Fruit fly (Drosophila melanogaster): Measurements from ENCODE around the gene Dhdds.

Gene Dhdds

DNA sequence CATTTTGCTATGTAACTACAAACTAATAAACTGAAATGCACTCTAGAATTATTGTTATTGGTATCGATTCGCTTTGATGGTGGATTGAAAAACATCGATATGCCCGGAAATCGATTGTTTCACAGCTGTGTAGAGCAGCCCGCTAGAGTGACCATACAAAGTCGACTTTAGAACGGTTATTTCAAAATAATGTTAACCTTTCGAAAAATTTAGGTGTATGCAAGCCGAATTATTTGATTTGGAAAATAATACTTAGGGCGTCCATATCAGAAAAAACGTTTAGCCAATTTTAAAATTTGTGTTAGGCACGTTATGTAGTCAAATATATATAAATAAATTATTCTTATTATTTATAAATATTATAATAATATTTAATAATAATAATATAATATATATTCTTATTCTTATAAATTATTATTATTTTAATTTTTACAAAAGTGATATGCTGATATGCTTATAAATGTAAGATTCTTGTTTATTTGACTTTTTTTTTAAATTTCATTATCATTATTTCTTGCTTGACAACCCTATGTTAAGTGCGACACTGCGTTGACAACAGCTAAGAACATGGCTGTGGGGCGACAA is 35.2 kb upstream of the Dhdds start, which contains the start of gene sws:
TSS of gene sws (minus strand) at position 22 of the 585 bp plus-strand sequence.
- TF ChIP-seq CG8478 (optimal IDR thresholded peaks at IDR 0.05) (no peak), Dll (optimal IDR thresholded peaks at IDR 0.05) (no peak), psq (optimal IDR thresholded peaks at IDR 0.05) (no peak), usp (GFP tag; optimal IDR thresholded peaks at IDR 0.05) (no peak), EcR (GFP tag; optimal IDR thresholded peaks at IDR 0.05) (no peak), pan (optimal IDR thresholded peaks at IDR 0.05) (no peak)

dm6 chrX:7967848-7968143 is 34.6 kb upstream of the Dhdds start:
- no peak for TF ChIP-seq Dll (optimal IDR thresholded peaks at IDR 0.05)
- no peak for TF ChIP-seq pan (optimal IDR thresholded peaks at IDR 0.05)
- no peak for TF ChIP-seq usp (GFP tag; optimal IDR thresholded peaks at IDR 0.05)
- TF ChIP-seq CG8478 (optimal IDR thresholded peaks at IDR 0.05) = no peak
- no peak for TF ChIP-seq EcR (GFP tag; optimal IDR thresholded peaks at IDR 0.05)
- no peak for TF ChIP-seq psq (optimal IDR thresholded peaks at IDR 0.05)

dm6 chrX:7967052-7967847 is 34.1 kb upstream of the Dhdds start:
- TF ChIP-seq psq (optimal IDR thresholded peaks at IDR 0.05) (no peak), usp (GFP tag; optimal IDR thresholded peaks at IDR 0.05) (no peak), pan (optimal IDR thresholded peaks at IDR 0.05) (no peak)

dm6 chrX:7965761-7966555 is 32.8 kb upstream of the Dhdds start:
- TF ChIP-seq Dll (optimal IDR thresholded peaks at IDR 0.05) = no peak
- TF ChIP-seq CG8478 (optimal IDR thresholded peaks at IDR 0.05) = no peak
- TF ChIP-seq psq (optimal IDR thresholded peaks at IDR 0.05) = no peak
- no peak for TF ChIP-seq EcR (GFP tag; optimal IDR thresholded peaks at IDR 0.05)
- no peak for TF ChIP-seq pan (optimal IDR thresholded peaks at IDR 0.05)
- TF ChIP-seq usp (GFP tag; optimal IDR thresholded peaks at IDR 0.05) = no peak

DNA sequence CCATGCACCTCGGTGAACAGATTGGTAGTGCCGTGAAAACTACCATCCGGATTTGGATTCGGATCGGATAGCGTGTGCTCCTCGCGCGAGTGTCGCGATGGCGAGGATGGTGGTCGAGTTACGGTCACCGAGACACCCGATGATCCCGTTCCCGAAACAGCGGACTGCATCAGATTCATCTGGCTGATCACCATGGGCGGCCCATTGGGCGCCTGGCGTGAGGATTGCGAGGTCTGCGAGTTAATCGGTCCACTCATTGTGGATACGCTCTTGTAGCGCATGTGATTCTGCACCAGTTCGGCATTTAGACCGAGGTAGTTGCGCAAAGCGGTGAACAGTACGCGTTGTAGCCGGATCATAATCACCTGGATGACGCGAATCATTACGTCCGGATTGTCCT is 30.6 kb upstream of the Dhdds start, which contains the start of gene sn:
TSS of gene sn (plus strand) at position 301 of the 400 bp plus-strand sequence.
- TF ChIP-seq pan (optimal IDR thresholded peaks at IDR 0.05) (no peak), CG8478 (optimal IDR thresholded peaks at IDR 0.05) (no peak)

DNA sequence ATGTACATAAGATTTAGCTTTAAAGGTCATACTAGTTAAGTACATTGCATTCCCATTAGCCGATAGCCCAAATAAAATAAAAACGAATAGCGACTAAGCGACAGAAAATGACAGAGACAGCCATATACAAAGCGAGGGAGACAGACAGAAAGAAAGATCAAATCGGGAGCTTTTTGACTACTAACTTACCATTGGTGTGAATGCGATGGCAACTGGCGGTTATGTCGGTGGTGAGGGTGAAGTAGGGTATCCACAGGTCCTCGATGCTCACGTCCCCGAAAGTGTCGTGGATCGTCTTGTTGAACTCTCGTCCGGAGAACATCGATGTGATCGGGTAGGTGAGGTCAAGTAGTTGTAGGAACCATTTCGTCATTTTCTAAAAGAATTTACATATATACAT is 27.8 kb upstream of the Dhdds start:
- no peak for TF ChIP-seq pan (optimal IDR thresholded peaks at IDR 0.05)
- no peak for TF ChIP-seq Dll (optimal IDR thresholded peaks at IDR 0.05)
- TF ChIP-seq EcR (GFP tag; optimal IDR thresholded peaks at IDR 0.05) = no peak
- TF ChIP-seq psq (optimal IDR thresholded peaks at IDR 0.05) = no peak
- no peak for TF ChIP-seq CG8478 (optimal IDR thresholded peaks at IDR 0.05)
- no peak for TF ChIP-seq usp (GFP tag; optimal IDR thresholded peaks at IDR 0.05)

- no peak for TF ChIP-seq CG8478 (optimal IDR thresholded peaks at IDR 0.05)
- TF ChIP-seq EcR (GFP tag; optimal IDR thresholded peaks at IDR 0.05) = no peak
- no peak for TF ChIP-seq usp (GFP tag; optimal IDR thresholded peaks at IDR 0.05)
Observed at dm6 chrX:7959512-7959911, 26.4 kb upstream of the Dhdds start.

DNA sequence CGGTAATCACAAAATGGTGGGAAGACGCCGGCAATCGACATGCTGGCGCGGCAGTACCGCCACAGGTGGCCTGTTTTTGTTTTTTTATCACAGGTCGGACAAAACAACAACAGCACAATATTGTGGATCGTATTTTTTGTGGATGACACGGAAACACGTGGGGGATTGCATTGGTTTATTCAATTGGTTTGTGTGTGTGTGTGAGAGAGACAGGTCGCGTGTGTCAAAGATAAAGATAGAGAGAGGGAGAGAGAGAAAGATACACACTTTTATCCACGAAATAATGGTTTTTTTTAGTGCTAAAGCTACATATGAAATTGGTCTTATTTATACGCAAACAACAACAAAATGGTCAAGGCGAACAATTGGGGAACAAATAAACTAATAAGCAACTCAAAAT is 25.9 kb upstream of the Dhdds start:
- TF ChIP-seq psq (optimal IDR thresholded peaks at IDR 0.05) (no peak), pan (optimal IDR thresholded peaks at IDR 0.05) (no peak), Dll (optimal IDR thresholded peaks at IDR 0.05) (no peak), CG8478 (optimal IDR thresholded peaks at IDR 0.05) (no peak)

DNA sequence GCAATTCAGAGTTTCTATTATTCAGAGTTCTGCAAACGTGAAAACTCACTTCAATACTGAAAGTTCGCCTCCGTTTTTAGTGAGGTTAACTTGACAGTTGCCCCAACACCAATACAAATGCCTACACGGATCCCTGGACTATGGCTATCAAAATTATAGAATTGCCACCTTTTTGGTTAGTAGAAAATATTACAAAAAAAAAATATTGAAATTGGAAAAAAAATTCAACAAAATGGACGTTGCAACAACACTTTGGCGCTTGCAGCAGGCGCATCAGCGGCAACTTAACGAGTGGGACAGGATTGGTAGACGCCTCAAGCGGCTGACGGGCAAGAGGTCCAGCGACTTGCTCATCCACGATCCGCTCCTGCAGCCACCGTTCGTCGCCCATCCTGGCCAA is 22.7 kb upstream of the Dhdds start, which contains the start of the genes CG15332 and CG15330:
TSS of gene CG15332 (minus strand) at position 101 of the 400 bp plus-strand sequence.
TSS of gene CG15330 (plus strand) at position 175 of the 400 bp plus-strand sequence.
- no peak for TF ChIP-seq psq (optimal IDR thresholded peaks at IDR 0.05)

dm6 chrX:7946858-7947313 is 13.7 kb upstream of the Dhdds start, which contains the start of gene orion:
TSS of gene orion (minus strand) at chrX:7946908.
- no peak for TF ChIP-seq EcR (GFP tag; optimal IDR thresholded peaks at IDR 0.05)
- TF ChIP-seq CG8478 (optimal IDR thresholded peaks at IDR 0.05) = no peak
- TF ChIP-seq Dll (optimal IDR thresholded peaks at IDR 0.05) = peak; percentile 39
- TF ChIP-seq psq (optimal IDR thresholded peaks at IDR 0.05) = no peak

DNA sequence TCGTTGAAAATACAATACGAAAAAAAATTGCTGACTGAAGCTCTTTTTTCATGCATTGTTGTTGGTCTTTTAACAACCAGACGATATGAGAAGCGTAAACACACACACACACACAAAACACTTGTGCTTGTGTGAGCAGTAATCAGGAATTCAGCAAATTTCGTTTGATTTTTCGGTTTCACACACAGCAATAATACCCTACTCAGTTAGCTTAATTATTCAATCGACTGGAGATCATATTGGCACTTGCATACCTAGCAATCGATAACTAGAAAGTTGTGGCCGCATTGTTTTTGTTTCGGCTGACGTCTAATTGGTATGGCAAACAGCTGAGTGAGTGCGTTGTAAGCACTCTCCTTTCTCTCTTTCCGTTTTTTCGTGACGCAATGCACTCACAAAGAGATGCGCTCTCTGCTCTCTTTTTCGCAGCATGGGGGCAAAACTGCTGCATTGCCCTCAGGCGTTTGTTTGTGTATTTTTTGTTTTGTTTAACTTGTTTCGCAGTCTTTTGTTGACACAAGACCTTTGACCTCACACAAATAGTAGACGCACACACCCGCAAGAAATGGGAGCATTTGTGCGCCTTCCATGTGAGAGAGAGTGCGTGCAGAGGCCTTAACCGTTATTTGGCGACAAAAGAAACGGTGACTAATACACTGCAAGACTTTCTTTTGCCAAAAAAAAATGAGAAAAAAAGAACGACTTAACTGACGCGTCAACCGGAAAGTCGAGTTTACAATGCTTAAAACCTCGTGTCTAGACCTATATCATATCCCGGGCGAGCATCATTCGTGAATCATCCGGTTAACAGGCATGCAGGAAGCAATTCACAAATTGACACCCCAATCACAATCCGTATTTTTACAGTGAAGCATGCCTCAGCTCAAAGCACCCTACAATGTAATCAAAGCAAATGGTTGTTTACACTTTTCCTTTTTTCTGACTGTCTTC is 11.9 kb upstream of the Dhdds start:
- TF ChIP-seq Dll (optimal IDR thresholded peaks at IDR 0.05) (peak; percentile 94), usp (GFP tag; optimal IDR thresholded peaks at IDR 0.05) (no peak)
